Worm (Caenorhabditis elegans) whole organism, mixed stage, embryonic: ENCODE data around the gene F11C1.1.

Source experiments
- M03D4.4 ChIP-seq: sonication (generic microtip); optimal IDR thresholded peaks from 2 replicates; lab custom pipeline; 2017; ENCODE audit warnings: mild to moderate bottlenecking, missing genetic modification characterization, missing compliant biosample characterization
- bed-3 ChIP-seq: fragments of 200-800 bp; sonication (Bioruptor generic); optimal IDR thresholded peaks from 3 replicates; lab custom pipeline; 2018; ENCODE audit warnings: mild to moderate bottlenecking, missing genetic modification characterization, moderate library complexity, missing compliant biosample characterization
- blmp-1 ChIP-seq: fragments of 150-350 bp; optimal IDR thresholded peaks from 2 replicates; lab custom pipeline; 2014; ENCODE audit warnings: missing biosample characterization, missing genetic modification characterization
- ceh-39 ChIP-seq: fragments of 150-350 bp; optimal IDR thresholded peaks from 2 replicates; lab custom pipeline; 2014; ENCODE audit warnings: missing biosample characterization, missing genetic modification characterization
- ceh-43 ChIP-seq: fragments of 200-800 bp; sonication (Bioruptor generic); optimal IDR thresholded peaks from 2 replicates; lab custom pipeline; 2018; ENCODE audit warnings: mild to moderate bottlenecking, missing genetic modification characterization, moderate library complexity, missing compliant biosample characterization
- ceh-83 ChIP-seq: fragments of 200-800 bp; sonication (Bioruptor generic); optimal IDR thresholded peaks from 2 replicates; lab custom pipeline; 2018; ENCODE audit warnings: mild to moderate bottlenecking, missing genetic modification characterization, missing compliant biosample characterization
- ces-1 ChIP-seq: fragments of 150-350 bp; optimal IDR thresholded peaks from 2 replicates; lab custom pipeline; 2014; ENCODE audit warnings: missing biosample characterization, missing genetic modification reagents, missing genetic modification characterization
- cnd-1 ChIP-seq: fragments of 200-800 bp; sonication (Bioruptor generic); optimal IDR thresholded peaks from 2 replicates; lab custom pipeline; 2018; ENCODE audit warnings: mild to moderate bottlenecking, missing genetic modification characterization, missing compliant biosample characterization
- drap-1 ChIP-seq: fragments of 200-800 bp; sonication (Bioruptor generic); optimal IDR thresholded peaks from 3 replicates; lab custom pipeline; 2018; ENCODE audit warnings: mild to moderate bottlenecking, missing genetic modification characterization, missing compliant biosample characterization
- elt-1 ChIP-seq: sonication (generic microtip); optimal IDR thresholded peaks from 2 replicates; lab custom pipeline; 2017; ENCODE audit warnings: missing genetic modification characterization, mild to moderate bottlenecking, missing compliant biosample characterization, antibody characterized with exemption, moderate library complexity, borderline replicate concordance; ENCODE audit not compliant: insufficient read depth
- elt-3 ChIP-seq: fragments of 150-350 bp; optimal IDR thresholded peaks from 2 replicates; lab custom pipeline; 2014; ENCODE audit warnings: missing biosample characterization, missing genetic modification characterization
- flh-1 ChIP-seq: fragments of 200-800 bp; sonication (Bioruptor generic); optimal IDR thresholded peaks from 2 replicates; lab custom pipeline; 2018; ENCODE audit warnings: mild to moderate bottlenecking, missing genetic modification characterization, moderate library complexity, missing compliant biosample characterization
- ham-2 ChIP-seq: fragments of 200-800 bp; sonication (Bioruptor generic); optimal IDR thresholded peaks from 2 replicates; lab custom pipeline; 2018; ENCODE audit warnings: mild to moderate bottlenecking, missing genetic modification characterization, missing compliant biosample characterization
- hlh-1 ChIP-seq: fragments of 150-350 bp; optimal IDR thresholded peaks from 2 replicates; lab custom pipeline; 2014; ENCODE audit warnings: missing biosample characterization, missing genetic modification reagents, missing genetic modification characterization
- lin-13 ChIP-seq: fragments of 150-350 bp; optimal IDR thresholded peaks from 2 replicates; lab custom pipeline; 2014; ENCODE audit warnings: missing biosample characterization, missing genetic modification characterization
- lin-32 ChIP-seq: fragments of 200-800 bp; sonication (Bioruptor generic); optimal IDR thresholded peaks from 2 replicates; lab custom pipeline; 2018; ENCODE audit warnings: mild to moderate bottlenecking, missing genetic modification characterization, missing compliant biosample characterization
- lsy-2 ChIP-seq: fragments of 150-350 bp; optimal IDR thresholded peaks from 2 replicates; lab custom pipeline; 2014; ENCODE audit warnings: missing biosample characterization, missing genetic modification characterization
- mab-5 ChIP-seq: fragments of 150-350 bp; optimal IDR thresholded peaks from 2 replicates; lab custom pipeline; 2014; ENCODE audit warnings: missing biosample characterization, missing genetic modification characterization
- mep-1 ChIP-seq: fragments of 150-350 bp; optimal IDR thresholded peaks from 2 replicates; lab custom pipeline; 2017; ENCODE audit warnings: missing biosample characterization, missing genetic modification reagents, missing genetic modification characterization, inconsistent platforms
- mls-2 ChIP-seq: sonication (generic microtip); optimal IDR thresholded peaks from 2 replicates; lab custom pipeline; 2016; ENCODE audit warnings: mild to moderate bottlenecking, missing genetic modification characterization, moderate library complexity, missing compliant biosample characterization
- nhr-12 ChIP-seq: fragments of 150-350 bp; optimal IDR thresholded peaks from 2 replicates; lab custom pipeline; 2014; ENCODE audit warnings: missing biosample characterization, missing genetic modification characterization
- nhr-2 ChIP-seq: fragments of 150-350 bp; optimal IDR thresholded peaks from 2 replicates; lab custom pipeline; 2014; ENCODE audit warnings: missing biosample characterization, missing genetic modification characterization
- nhr-237 ChIP-seq: fragments of 150-350 bp; optimal IDR thresholded peaks from 2 replicates; lab custom pipeline; 2014; ENCODE audit warnings: missing biosample characterization, missing genetic modification characterization
- nhr-28 ChIP-seq: fragments of 150-350 bp; optimal IDR thresholded peaks from 2 replicates; lab custom pipeline; 2014; ENCODE audit warnings: missing biosample characterization, missing genetic modification characterization
- nhr-76 ChIP-seq: sonication (generic microtip); optimal IDR thresholded peaks from 2 replicates; lab custom pipeline; 2017; ENCODE audit warnings: missing biosample characterization, missing genetic modification characterization
- pha-4 ChIP-seq: fragments of 150-350 bp; optimal IDR thresholded peaks from 2 replicates; lab custom pipeline; 2018; ENCODE audit warnings: missing biosample characterization, missing genetic modification reagents, missing genetic modification characterization
- sem-2 ChIP-seq: fragments of 200-800 bp; sonication (Bioruptor generic); optimal IDR thresholded peaks from 2 replicates; lab custom pipeline; 2018; ENCODE audit warnings: mild to moderate bottlenecking, missing genetic modification characterization, missing compliant biosample characterization
- snpc-4 ChIP-seq: fragments of 150-350 bp; optimal IDR thresholded peaks from 2 replicates; lab custom pipeline; 2014; ENCODE audit warnings: missing biosample characterization, missing genetic modification characterization
- sptf-1 ChIP-seq: sonication (generic microtip); optimal IDR thresholded peaks from 2 replicates; lab custom pipeline; 2017; ENCODE audit warnings: mild to moderate bottlenecking, missing genetic modification characterization, moderate library complexity, missing compliant biosample characterization
- tbx-8 ChIP-seq: fragments of 200-800 bp; sonication (Bioruptor generic); optimal IDR thresholded peaks from 2 replicates; lab custom pipeline; 2018; ENCODE audit warnings: mild to moderate bottlenecking, missing genetic modification characterization, moderate library complexity, missing compliant biosample characterization
- unc-120 ChIP-seq: sonication (generic microtip); optimal IDR thresholded peaks from 2 replicates; lab custom pipeline; 2017; ENCODE audit warnings: missing genetic modification characterization, missing compliant biosample characterization; ENCODE audit not compliant: poor library complexity, severe bottlenecking
- unc-39 ChIP-seq: fragments of 150-350 bp; optimal IDR thresholded peaks from 2 replicates; lab custom pipeline; 2014; ENCODE audit warnings: missing biosample characterization, missing genetic modification characterization
- unc-62 ChIP-seq: fragments of 150-350 bp; optimal IDR thresholded peaks from 2 replicates; lab custom pipeline; 2014; ENCODE audit warnings: missing biosample characterization, missing genetic modification reagents, missing genetic modification characterization
- zip-8 ChIP-seq: fragments of 150-350 bp; optimal IDR thresholded peaks from 2 replicates; lab custom pipeline; 2014; ENCODE audit warnings: missing biosample characterization, missing genetic modification characterization
- ztf-11 ChIP-seq: fragments of 150-350 bp; optimal IDR thresholded peaks from 2 replicates; lab custom pipeline; 2014; ENCODE audit warnings: missing biosample characterization, missing genetic modification characterization

Gene F11C1.1

ce11 chrX:12978569-12978968 lies 11.8 kb downstream of the F11C1.1 start:
- no peak for TF ChIP-seq ceh-39 (tag; lab: Kevin White, UChicago)
- TF ChIP-seq ztf-11 (tag; lab: Kevin White, UChicago), result no peak
- no peak for TF ChIP-seq unc-120 (tag; lab: Kevin White, UChicago)
- TF ChIP-seq unc-39 (tag; lab: Kevin White, UChicago), result no peak
- no peak for TF ChIP-seq ham-2 (GFP tag; lab: Kevin White, UChicago)
- TF ChIP-seq ces-1 (GFP tag; lab: Kevin White, UChicago), result no peak
- no peak for TF ChIP-seq ceh-83 (GFP tag; lab: Kevin White, UChicago)
- no peak for TF ChIP-seq zip-8 (tag; lab: Kevin White, UChicago)
- no peak for TF ChIP-seq M03D4.4 (tag; lab: Kevin White, UChicago)
- no peak for TF ChIP-seq nhr-237 (tag; lab: Kevin White, UChicago)
- TF ChIP-seq pha-4 (tag; lab: Kevin White, UChicago), result no peak
- TF ChIP-seq nhr-76 (tag; lab: Kevin White, UChicago), result no peak
- no peak for TF ChIP-seq elt-3
- no peak for TF ChIP-seq unc-62 (GFP tag; lab: Kevin White, UChicago)
- no peak for TF ChIP-seq drap-1

DNA sequence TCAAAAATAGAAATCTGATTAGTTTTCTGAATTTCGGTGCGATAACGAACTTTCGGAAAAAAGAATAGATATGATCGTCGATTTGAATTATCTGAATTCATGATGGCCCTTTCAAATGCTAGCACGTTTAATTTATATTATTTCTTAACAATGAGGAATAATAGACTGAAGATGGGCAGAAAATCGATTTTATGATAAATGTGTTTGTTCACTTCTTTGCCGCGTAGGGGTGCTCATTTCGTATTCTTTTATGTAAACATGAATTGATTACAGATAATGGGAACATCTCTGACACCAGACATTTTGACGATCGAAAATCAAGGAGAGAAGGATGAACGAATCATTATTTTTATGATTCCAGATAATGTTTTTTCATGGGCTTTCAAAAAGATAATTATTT lies 12.9 kb downstream of the F11C1.1 start, which contains the start of gene F11C1.9:
Gene F11C1.9 (minus strand): TSS at position 101 of the 400 bp plus-strand sequence.
- TF ChIP-seq blmp-1 (tag; lab: Kevin White, UChicago) (no peak), drap-1 (no peak), sptf-1 (no peak), flh-1 (GFP tag; lab: Kevin White, UChicago) (no peak), nhr-76 (tag; lab: Kevin White, UChicago) (no peak), ces-1 (GFP tag; lab: Kevin White, UChicago) (no peak), nhr-237 (tag; lab: Kevin White, UChicago) (no peak), lin-32 (GFP tag; lab: Kevin White, UChicago) (no peak), mab-5 (tag; lab: Kevin White, UChicago) (no peak), sem-2 (no peak), ceh-83 (GFP tag; lab: Kevin White, UChicago) (no peak), nhr-12 (tag; lab: Kevin White, UChicago) (no peak), nhr-28 (tag; lab: Kevin White, UChicago) (no peak), snpc-4 (tag; lab: Kevin White, UChicago) (no peak), nhr-2 (tag; lab: Kevin White, UChicago) (no peak), tbx-8 (GFP tag; lab: Kevin White, UChicago) (no peak), hlh-1 (tag; lab: Kevin White, UChicago) (no peak), ztf-11 (tag; lab: Kevin White, UChicago) (no peak), unc-120 (tag; lab: Kevin White, UChicago) (no peak), ceh-43 (GFP tag; lab: Kevin White, UChicago) (no peak)
- TF ChIP-seq, all 35 proteins: peak for 0

- TF ChIP-seq ceh-43 (GFP tag; lab: Kevin White, UChicago) (no peak), lin-32 (GFP tag; lab: Kevin White, UChicago) (no peak), nhr-28 (tag; lab: Kevin White, UChicago) (no peak), ceh-39 (tag; lab: Kevin White, UChicago) (no peak), pha-4 (tag; lab: Kevin White, UChicago) (no peak), sem-2 (no peak), nhr-237 (tag; lab: Kevin White, UChicago) (no peak), cnd-1 (tag; lab: Kevin White, UChicago) (no peak), elt-1 (tag; lab: Kevin White, UChicago) (no peak), mab-5 (tag; lab: Kevin White, UChicago) (no peak), lin-13 (tag; lab: Kevin White, UChicago) (no peak), nhr-2 (tag; lab: Kevin White, UChicago) (no peak)
Observed at ce11 chrX:12976774-12977173, 13.6 kb downstream of the F11C1.1 start, which contains the start of the genes F11C1.4 and F11C1.10. Gene F11C1.4, plus strand, starts transcription at chrX:12977074. Gene F11C1.10, plus strand, starts transcription at chrX:12977082.

DNA sequence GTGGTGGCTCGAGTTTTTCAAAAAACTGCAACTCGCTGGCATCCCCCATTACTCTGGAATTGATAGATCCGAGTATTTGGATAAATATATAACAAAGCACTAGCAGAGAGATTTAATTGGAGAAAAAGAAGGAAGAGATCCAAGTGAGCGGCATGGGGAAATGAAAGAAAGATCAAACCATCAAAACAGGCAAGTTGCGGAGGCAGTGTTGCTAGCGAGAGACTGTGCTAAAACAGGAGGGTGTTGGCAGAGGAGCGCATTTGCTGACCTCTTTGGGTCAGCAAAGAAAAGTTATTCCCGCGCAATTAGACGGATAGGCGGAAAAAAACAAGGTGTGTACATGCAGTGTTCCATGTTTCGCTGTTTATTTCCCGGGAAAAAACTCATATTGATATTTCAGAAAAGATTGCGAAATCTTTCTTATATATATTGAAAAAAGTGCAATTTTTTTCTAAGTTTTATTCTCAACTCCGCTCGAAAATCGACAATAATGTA lies 14.7 kb downstream of the F11C1.1 start, which contains the start of gene ppk-3:
Gene ppk-3 (minus strand): TSS at position 51 of the 495 bp plus-strand sequence.
- no peak for TF ChIP-seq nhr-76 (tag; lab: Kevin White, UChicago)
- TF ChIP-seq ceh-43 (GFP tag; lab: Kevin White, UChicago), result no peak
- TF ChIP-seq mab-5 (tag; lab: Kevin White, UChicago), result no peak
- no peak for TF ChIP-seq cnd-1 (tag; lab: Kevin White, UChicago)
- TF ChIP-seq sem-2, result no peak
- TF ChIP-seq unc-39 (tag; lab: Kevin White, UChicago), result no peak
- peak; percentile 5 for TF ChIP-seq M03D4.4 (tag; lab: Kevin White, UChicago)
- TF ChIP-seq nhr-237 (tag; lab: Kevin White, UChicago), result peak; percentile 36
- TF ChIP-seq tbx-8 (GFP tag; lab: Kevin White, UChicago), result no peak
- no peak for TF ChIP-seq snpc-4 (tag; lab: Kevin White, UChicago)
- TF ChIP-seq flh-1 (GFP tag; lab: Kevin White, UChicago), result no peak
- no peak for TF ChIP-seq bed-3 (GFP tag; lab: Kevin White, UChicago)
- TF ChIP-seq ztf-11 (tag; lab: Kevin White, UChicago), result no peak
- TF ChIP-seq pha-4 (tag; lab: Kevin White, UChicago), result peak; percentile 40
- TF ChIP-seq blmp-1 (tag; lab: Kevin White, UChicago), result no peak
- no peak for TF ChIP-seq unc-62 (GFP tag; lab: Kevin White, UChicago)
- TF ChIP-seq nhr-2 (tag; lab: Kevin White, UChicago), result no peak
- TF ChIP-seq lin-13 (tag; lab: Kevin White, UChicago), result peak; percentile 44
- TF ChIP-seq zip-8 (tag; lab: Kevin White, UChicago), result no peak
- TF ChIP-seq hlh-1 (tag; lab: Kevin White, UChicago), result peak; percentile 5
- TF ChIP-seq mls-2 (tag; lab: Kevin White, UChicago), result peak; percentile 38
- TF ChIP-seq ceh-83 (GFP tag; lab: Kevin White, UChicago), result no peak
- TF ChIP-seq elt-3, result no peak
- no peak for TF ChIP-seq elt-1 (tag; lab: Kevin White, UChicago)
- no peak for TF ChIP-seq drap-1
- TF ChIP-seq lsy-2, result no peak
- TF ChIP-seq ceh-39 (tag; lab: Kevin White, UChicago), result no peak
- TF ChIP-seq lin-32 (GFP tag; lab: Kevin White, UChicago), result no peak
- no peak for TF ChIP-seq nhr-28 (tag; lab: Kevin White, UChicago)
- no peak for TF ChIP-seq ham-2 (GFP tag; lab: Kevin White, UChicago)
- TF ChIP-seq sptf-1, result no peak
- TF ChIP-seq mep-1 (tag; lab: Kevin White, UChicago), result peak; percentile 73
- TF ChIP-seq ces-1 (GFP tag; lab: Kevin White, UChicago), result no peak
- TF ChIP-seq unc-120 (tag; lab: Kevin White, UChicago), result no peak
- no peak for TF ChIP-seq nhr-12 (tag; lab: Kevin White, UChicago)
- TF ChIP-seq, all 35 proteins: peak for 7
